Fruit fly (Drosophila melanogaster) whole organism, embryonic: ENCODE measurements around the gene anchor.
A peak's percentile ranks its signal among the peaks of the same experiment; 100 is the strongest.

Source experiments
- Abd-B ChIP-seq: fragments of 200-800 bp; sonication (Bioruptor generic); optimal IDR thresholded peaks from 2 replicates; lab custom pipeline; 2018; ENCODE audit warnings: missing biosample characterization, mild to moderate bottlenecking, missing genetic modification characterization, moderate library complexity
- Aef1 ChIP-seq: fragments of 200-800 bp; sonication (Bioruptor generic); IDR thresholded peaks from 3 replicates; pipeline ENCODE4 v1.3.6; 2022; ENCODE audit warnings: missing biosample characterization, missing genetic modification characterization
- Atf3 ChIP-seq: fragments of 200-800 bp; sonication (Bioruptor generic); optimal IDR thresholded peaks from 3 replicates; lab custom pipeline; 2016; ENCODE audit warnings: missing biosample characterization, missing genetic modification characterization
- Awh ChIP-seq: fragments of 200-800 bp; sonication (Bioruptor generic); IDR thresholded peaks from 2 replicates; pipeline ENCODE4, ENCODE4 v1.3.6; 2022; ENCODE audit warnings: missing biosample characterization, missing genetic modification characterization
- CG10147 ChIP-seq: fragments of 200-800 bp; sonication (Bioruptor generic); optimal IDR thresholded peaks from 2 replicates; lab custom pipeline; 2019; ENCODE audit warnings: missing biosample characterization, mild to moderate bottlenecking, missing genetic modification characterization, moderate library complexity
- CG10274 ChIP-seq: fragments of 200-800 bp; sonication (Bioruptor generic); optimal IDR thresholded peaks from 3 replicates; lab custom pipeline; 2017; ENCODE audit warnings: missing biosample characterization, mild to moderate bottlenecking, missing genetic modification characterization
- CG10462 ChIP-seq: fragments of 200-800 bp; sonication (Bioruptor generic); optimal IDR thresholded peaks from 2 replicates; lab custom pipeline; 2016; ENCODE audit warnings: missing biosample characterization, missing genetic modification characterization
- CG11504 ChIP-seq: fragments of 200-800 bp; sonication (Bioruptor generic); optimal IDR thresholded peaks from 3 replicates; lab custom pipeline; 2019; ENCODE audit warnings: missing biosample characterization, mild to moderate bottlenecking, missing genetic modification characterization, moderate library complexity
- CG13775 ChIP-seq: fragments of 200-800 bp; sonication (Bioruptor generic); optimal IDR thresholded peaks from 3 replicates; lab custom pipeline; 2017; ENCODE audit warnings: missing biosample characterization, mild to moderate bottlenecking, missing genetic modification characterization
- CG17328 ChIP-seq: fragments of 200-800 bp; sonication (Bioruptor generic); IDR thresholded peaks from 2 replicates; pipeline ENCODE4 v1.3.6; 2022; ENCODE audit warnings: missing biosample characterization, missing genetic modification characterization
- CG18262 ChIP-seq: fragments of 200-800 bp; optimal IDR thresholded peaks from 3 replicates; lab custom pipeline; 2019; ENCODE audit warnings: missing biosample characterization, mild to moderate bottlenecking, missing genetic modification characterization, moderate library complexity
- CG1832 ChIP-seq: fragments of 200-800 bp; sonication (Bioruptor generic); optimal IDR thresholded peaks from 2 replicates; lab custom pipeline; 2017; ENCODE audit warnings: missing biosample characterization, mild to moderate bottlenecking, missing genetic modification characterization, inconsistent platforms
- CG2202 ChIP-seq: fragments of 200-800 bp; sonication (Bioruptor generic); optimal IDR thresholded peaks from 2 replicates; lab custom pipeline; 2018; ENCODE audit warnings: missing biosample characterization, mild to moderate bottlenecking, missing genetic modification characterization
- CG2875 ChIP-seq: fragments of 200-800 bp; sonication (Bioruptor generic); optimal IDR thresholded peaks from 2 replicates; lab custom pipeline; 2017; ENCODE audit warnings: missing biosample characterization, mild to moderate bottlenecking, missing genetic modification characterization, missing genetic modification reagents
- CG31365 ChIP-seq: fragments of 200-800 bp; sonication (Bioruptor generic); optimal IDR thresholded peaks from 2 replicates; lab custom pipeline; 2018; ENCODE audit warnings: missing biosample characterization, mild to moderate bottlenecking, missing genetic modification characterization
- CG33557 ChIP-seq: fragments of 200-800 bp; sonication (Bioruptor generic); optimal IDR thresholded peaks from 2 replicates; lab custom pipeline; 2019; ENCODE audit warnings: missing biosample characterization, mild to moderate bottlenecking, missing genetic modification characterization, moderate library complexity
- CG3838 ChIP-seq: fragments of 200-800 bp; sonication (Bioruptor generic); optimal IDR thresholded peaks from 3 replicates; lab custom pipeline; 2016; ENCODE audit warnings: missing biosample characterization, missing genetic modification characterization
- CG4282 ChIP-seq: fragments of 200-800 bp; sonication (Bioruptor generic); optimal IDR thresholded peaks from 2 replicates; lab custom pipeline; 2016; ENCODE audit warnings: missing biosample characterization, missing genetic modification characterization
- CG4424 ChIP-seq: fragments of 200-800 bp; sonication (Bioruptor generic); optimal IDR thresholded peaks from 3 replicates; lab custom pipeline; 2016; ENCODE audit warnings: missing biosample characterization, missing genetic modification characterization
- CG4730 ChIP-seq: fragments of 200-800 bp; sonication (Bioruptor generic); IDR thresholded peaks from 2 replicates; pipeline ENCODE4 v1.3.6; 2022; ENCODE audit warnings: missing biosample characterization, missing genetic modification characterization
- CG5180 ChIP-seq: fragments of 200-800 bp; sonication (Bioruptor generic); optimal IDR thresholded peaks from 3 replicates; lab custom pipeline; 2017; ENCODE audit warnings: missing biosample characterization, missing genetic modification characterization, mild to moderate bottlenecking, moderate library complexity, missing genetic modification reagents
- CG6813 ChIP-seq: fragments of 200-800 bp; sonication (Bioruptor generic); optimal IDR thresholded peaks from 2 replicates; lab custom pipeline; 2017; ENCODE audit warnings: missing biosample characterization, missing genetic modification characterization, mild to moderate bottlenecking, moderate library complexity, missing genetic modification reagents
- CG7745 ChIP-seq: fragments of 200-800 bp; sonication (Bioruptor generic); optimal IDR thresholded peaks from 2 replicates; lab custom pipeline; 2018; ENCODE audit warnings: missing biosample characterization, mild to moderate bottlenecking, missing genetic modification characterization, moderate library complexity
- Camta ChIP-seq: fragments of 200-800 bp; sonication (Bioruptor generic); optimal IDR thresholded peaks from 2 replicates; lab custom pipeline; 2016; ENCODE audit warnings: missing biosample characterization, missing genetic modification characterization
- CoRest ChIP-seq: fragments of 200-800 bp; sonication (Bioruptor generic); optimal IDR thresholded peaks from 3 replicates; lab custom pipeline; 2018; ENCODE audit warnings: missing biosample characterization, mild to moderate bottlenecking, missing genetic modification characterization, moderate library complexity
- D ChIP-seq, 2 experiments: fragments of 200-800 bp in 1 of 2; fragments of >200 bp in 1 of 2; sonication (Bioruptor generic) in 1 of 2; optimal IDR thresholded peaks; 2 replicates in 1 of 2; 3 replicates in 1 of 2; lab custom pipeline; 2017; ENCODE audit warnings: mild to moderate bottlenecking in 1 of 2, missing biosample characterization in 1 of 2, missing genetic modification characterization in 1 of 2, missing genetic modification reagents in 1 of 2
- Dll ChIP-seq: fragments of 200-800 bp; sonication (Bioruptor generic); IDR thresholded peaks from 4 replicates; pipeline ENCODE4 v1.3.6; 2022; ENCODE audit warnings: missing biosample characterization, missing genetic modification characterization; ENCODE audit not compliant: partially characterized antibody
- Dref ChIP-seq: fragments of 200-800 bp; sonication (Bioruptor generic); IDR thresholded peaks from 2 replicates; pipeline ENCODE4 v1.3.6; 2022; ENCODE audit warnings: missing biosample characterization, missing genetic modification characterization
- Hmr ChIP-seq: fragments of 200-800 bp; sonication (Bioruptor generic); optimal IDR thresholded peaks from 3 replicates; lab custom pipeline; 2017; ENCODE audit warnings: mild to moderate bottlenecking, missing biosample characterization, missing genetic modification reagents, missing genetic modification characterization
- NC2α ChIP-seq: fragments of 200-800 bp; sonication (Bioruptor generic); optimal IDR thresholded peaks from 2 replicates; lab custom pipeline; 2016; ENCODE audit warnings: missing biosample characterization, missing genetic modification characterization
- Taf1 ChIP-seq: fragments of 200-800 bp; sonication (Bioruptor generic); IDR thresholded peaks from 2 replicates; pipeline ENCODE4 v1.3.6; 2022; ENCODE audit warnings: missing biosample characterization, missing genetic modification characterization
- bbx ChIP-seq: fragments of 200-800 bp; sonication (Bioruptor generic); IDR thresholded peaks from 2 replicates; pipeline ENCODE4 v1.3.6; 2022; ENCODE audit warnings: missing biosample characterization, missing genetic modification characterization; ENCODE audit not compliant: partially characterized antibody
- fru ChIP-seq: fragments of >200 bp; optimal IDR thresholded peaks from 2 replicates; lab custom pipeline; 2017
- grn ChIP-seq: fragments of 200-800 bp; sonication (Bioruptor generic); optimal IDR thresholded peaks from 3 replicates; lab custom pipeline; 2017; ENCODE audit warnings: missing biosample characterization, missing genetic modification characterization
- hbn ChIP-seq: fragments of 200-800 bp; sonication (Bioruptor generic); IDR thresholded peaks from 2 replicates; pipeline ENCODE4 v1.3.6; 2022; ENCODE audit warnings: missing biosample characterization, missing genetic modification characterization; ENCODE audit not compliant: partially characterized antibody
- inv ChIP-seq: fragments of 200-800 bp; sonication (Bioruptor generic); IDR thresholded peaks from 2 replicates; pipeline ENCODE4 v1.3.6; 2022; ENCODE audit warnings: missing biosample characterization, missing genetic modification characterization; ENCODE audit not compliant: partially characterized antibody
- maf-S ChIP-seq: fragments of 200-800 bp; sonication (Bioruptor generic); optimal IDR thresholded peaks from 2 replicates; lab custom pipeline; 2016; ENCODE audit warnings: missing biosample characterization, missing genetic modification characterization
- mirr ChIP-seq: fragments of 200-800 bp; sonication (Bioruptor generic); optimal IDR thresholded peaks from 3 replicates; lab custom pipeline; 2018; ENCODE audit warnings: missing biosample characterization, mild to moderate bottlenecking, missing genetic modification characterization
- nerfin-2 ChIP-seq: fragments of 200-800 bp; sonication (Bioruptor generic); IDR thresholded peaks from 2 replicates; pipeline ENCODE4 v1.3.6; 2022; ENCODE audit warnings: missing biosample characterization, missing genetic modification characterization; ENCODE audit not compliant: partially characterized antibody
- p53 ChIP-seq: fragments of 200-800 bp; sonication (Bioruptor generic); optimal IDR thresholded peaks from 2 replicates; lab custom pipeline; 2016; ENCODE audit warnings: missing biosample characterization, missing genetic modification characterization
- pan ChIP-seq, 4 experiments: fragments of >200 bp in 3 of 4; fragments of 200-800 bp in 1 of 4; sonication (Bioruptor generic) in 1 of 4; optimal IDR thresholded peaks in 3 of 4; IDR thresholded peaks in 1 of 4; 2 replicates each; pipeline versions ENCODE4 v1.3.6 to Lab custom; 2017 to 2022; ENCODE audit warnings: missing biosample characterization in 2 of 4, missing genetic modification characterization in 2 of 4, mixed read lengths in 1 of 4
- pum ChIP-seq: fragments of 200-800 bp; sonication (Bioruptor generic); optimal IDR thresholded peaks from 2 replicates; lab custom pipeline; 2016; ENCODE audit warnings: missing biosample characterization, missing genetic modification characterization
- tap ChIP-seq: fragments of 200-800 bp; optimal IDR thresholded peaks from 3 replicates; lab custom pipeline; 2019; ENCODE audit warnings: missing biosample characterization, mild to moderate bottlenecking, missing genetic modification characterization, moderate library complexity
- tgo ChIP-seq: fragments of 200-800 bp; sonication (Bioruptor generic); IDR thresholded peaks from 3 replicates; pipeline ENCODE4 v1.3.6; 2022; ENCODE audit warnings: missing biosample characterization, missing genetic modification characterization
- tx ChIP-seq: fragments of 200-800 bp; sonication (Bioruptor generic); optimal IDR thresholded peaks from 2 replicates; lab custom pipeline; 2016; ENCODE audit warnings: missing biosample characterization, missing genetic modification characterization
- unpg ChIP-seq: fragments of 200-800 bp; sonication (Bioruptor generic); optimal IDR thresholded peaks from 3 replicates; lab custom pipeline; 2018; ENCODE audit warnings: missing biosample characterization, mild to moderate bottlenecking, missing genetic modification characterization, moderate library complexity
- zfh2 ChIP-seq: fragments of 200-800 bp; sonication (Bioruptor generic); optimal IDR thresholded peaks from 2 replicates; lab custom pipeline; 2016; ENCODE audit warnings: missing biosample characterization, missing genetic modification characterization

Gene anchor

DNA sequence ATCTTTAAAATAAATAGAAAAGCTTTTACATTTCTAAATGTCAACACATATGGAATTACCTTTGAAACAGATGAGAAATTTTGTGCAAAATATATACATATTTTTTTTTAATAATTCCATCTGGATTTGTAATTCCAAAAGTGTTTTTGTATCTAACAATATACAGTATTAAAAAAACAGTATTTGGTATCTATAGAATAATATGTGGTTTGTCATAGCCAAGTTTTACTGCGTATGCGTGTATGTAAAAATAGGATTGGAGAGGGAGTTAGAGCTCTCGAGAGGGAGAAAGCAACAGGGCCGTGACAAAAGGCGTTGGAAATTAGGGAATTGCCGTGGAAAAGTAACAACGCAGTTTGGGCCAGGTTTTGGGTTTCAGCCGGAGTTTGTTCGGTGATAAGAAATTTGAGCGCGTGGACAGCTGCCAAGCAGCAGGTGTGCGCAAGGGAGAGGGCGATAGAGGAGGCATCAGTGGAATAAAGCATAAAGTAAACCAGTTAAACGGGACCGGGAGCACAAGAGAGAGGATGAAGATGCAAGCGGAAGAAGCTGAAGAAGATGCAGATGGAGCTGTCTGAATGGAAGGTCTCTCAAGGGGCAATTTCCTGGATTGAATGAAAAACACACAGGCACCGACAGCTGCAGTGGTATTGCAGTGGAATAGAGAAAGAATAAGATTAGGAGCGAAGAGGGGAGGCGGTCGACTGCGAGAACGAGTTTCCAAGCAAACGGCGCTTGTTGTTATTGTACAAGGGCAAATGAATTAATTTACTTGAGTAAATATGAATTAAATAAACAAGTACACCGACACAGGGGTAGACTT lies 31.5 kb downstream of the anchor start (continued):
- TF ChIP-seq Abd-B (GFP tag; lab: Kevin White, UChicago) (no peak), fru (lab: Kevin White, UChicago) (no peak), tgo (GFP tag; lab: Robert Waterston, UW) (peak; percentile 33; the same call in 2 of the 3 replicates), CG4282 (no peak), CG18262 (tag; lab: Kevin White, UChicago) (no peak), Camta (peak; percentile 79), CoRest (peak; percentile 8), bbx (GFP tag; lab: Robert Waterston, UW) (0 out of 2 replicates have a peak, but pooled peaks have one; percentile 28), CG4424 (GFP tag; lab: Kevin White, UChicago) (peak; percentile 44), CG13775 (GFP tag; lab: Kevin White, UChicago) (no peak), CG11504 (tag; lab: Kevin White, UChicago) (peak; percentile 55), tx (GFP tag; lab: Kevin White, UChicago) (no peak), CG6813 (GFP tag; lab: Kevin White, UChicago) (peak; percentile 75), mirr (GFP tag; lab: Kevin White, UChicago) (no peak), maf-S (GFP tag; lab: Kevin White, UChicago) (no peak), CG10274 (GFP tag; lab: Kevin White, UChicago) (peak; percentile 10), pan (optimal IDR thresholded peaks at IDR 0.05; lab: Kevin White, UChicago) (no peak), pan (GFP tag; optimal IDR thresholded peaks at IDR 0.05 in 1 of 2, IDR thresholded peaks at IDR 0.05 in 1 of 2) (peak in 1 of 2 experiments; percentile 79), Atf3 (GFP tag; lab: Kevin White, UChicago) (no peak), CG5180 (GFP tag; lab: Kevin White, UChicago) (peak; percentile 64), unpg (GFP tag; lab: Kevin White, UChicago) (peak; percentile 27), D (optimal IDR thresholded peaks at IDR 0.05; lab: Kevin White, UChicago) (no peak), D (GFP tag; optimal IDR thresholded peaks at IDR 0.05; lab: Kevin White, UChicago) (peak; percentile 85), Hmr (GFP tag; lab: Kevin White, UChicago) (peak; percentile 59), grn (GFP tag; lab: Kevin White, UChicago) (no peak), Taf1 (GFP tag; lab: Robert Waterston, UW) (peak; percentile 64; the same call in 1 of the 2 replicates), pum (peak; percentile 11), CG7745 (tag; lab: Kevin White, UChicago) (no peak), p53 (GFP tag; lab: Kevin White, UChicago) (no peak), CG2875 (GFP tag; lab: Kevin White, UChicago) (peak; percentile 75), CG10462 (GFP tag; lab: Kevin White, UChicago) (no peak), CG33557 (no peak), CG1832 (peak; percentile 73), CG4730 (GFP tag; lab: Robert Waterston, UW) (peak; percentile 36; the same call in 1 of the 2 replicates), zfh2 (GFP tag; lab: Kevin White, UChicago) (no peak), Dll (GFP tag; lab: Robert Waterston, UW) (no peak), CG17328 (GFP tag; lab: Robert Waterston, UW) (no peak), CG2202 (tag; lab: Kevin White, UChicago) (peak; percentile 41), Dref (GFP tag; lab: Robert Waterston, UW) (no peak), CG31365 (tag; lab: Kevin White, UChicago) (no peak), tap (tag; lab: Kevin White, UChicago) (no peak), CG10147 (GFP tag; lab: Kevin White, UChicago) (no peak), hbn (no peak), CG3838 (no peak), Awh (peak; percentile 83), NC2α (no peak), inv (no peak), Aef1 (GFP tag; lab: Robert Waterston, UW) (no peak), nerfin-2 (GFP tag; lab: Robert Waterston, UW) (no peak)
